Fruit fly (Drosophila melanogaster) whole organism, embryonic: ENCODE measurements around the gene CG11726.

Experiments used
- ATbp ChIP-seq: fragments of 200-800 bp; sonication (Bioruptor generic); optimal IDR thresholded peaks from 2 replicates; lab custom pipeline; 2017; ENCODE audit warnings: missing biosample characterization, mild to moderate bottlenecking, missing genetic modification characterization, missing genetic modification reagents
- Awh ChIP-seq: fragments of 200-800 bp; sonication (Bioruptor generic); IDR thresholded peaks from 2 replicates; pipeline ENCODE4, ENCODE4 v1.3.6; 2022; ENCODE audit warnings: missing biosample characterization, missing genetic modification characterization
- Blimp-1 ChIP-seq: fragments of 200-800 bp; sonication (Bioruptor generic); optimal IDR thresholded peaks from 3 replicates; lab custom pipeline; 2018; ENCODE audit warnings: missing biosample characterization, missing genetic modification characterization, mild to moderate bottlenecking, moderate library complexity, missing genetic modification reagents
- CG10979 ChIP-seq: fragments of 200-800 bp; sonication (Bioruptor generic); optimal IDR thresholded peaks from 2 replicates; lab custom pipeline; 2018; ENCODE audit warnings: missing biosample characterization, mild to moderate bottlenecking, missing genetic modification characterization, moderate library complexity
- CG11504 ChIP-seq: fragments of 200-800 bp; sonication (Bioruptor generic); optimal IDR thresholded peaks from 3 replicates; lab custom pipeline; 2019; ENCODE audit warnings: missing biosample characterization, mild to moderate bottlenecking, missing genetic modification characterization, moderate library complexity
- CG13624 ChIP-seq: fragments of 200-800 bp; sonication (Bioruptor generic); optimal IDR thresholded peaks from 2 replicates; lab custom pipeline; 2016; ENCODE audit warnings: missing biosample characterization, missing genetic modification characterization
- CG14441 ChIP-seq: fragments of 200-800 bp; sonication (Bioruptor generic); IDR thresholded peaks from 2 replicates; pipeline ENCODE4 v1.3.6; 2022; ENCODE audit warnings: missing biosample characterization, missing genetic modification characterization
- CG15011 ChIP-seq: fragments of 200-800 bp; sonication (Bioruptor generic); optimal IDR thresholded peaks from 3 replicates; lab custom pipeline; 2018; ENCODE audit warnings: missing biosample characterization, mild to moderate bottlenecking, missing genetic modification characterization
- CG15514 ChIP-seq: fragments of 200-800 bp; sonication (Bioruptor generic); optimal IDR thresholded peaks from 3 replicates; lab custom pipeline; 2017; ENCODE audit warnings: missing biosample characterization, missing genetic modification characterization, mild to moderate bottlenecking, moderate library complexity, missing genetic modification reagents
- CG17186 ChIP-seq: fragments of 200-800 bp; sonication (Bioruptor generic); optimal IDR thresholded peaks from 3 replicates; lab custom pipeline; 2017; ENCODE audit warnings: missing biosample characterization, missing genetic modification reagents, missing genetic modification characterization
- CG17359 ChIP-seq: fragments of 200-800 bp; sonication (Bioruptor generic); optimal IDR thresholded peaks from 3 replicates; lab custom pipeline; 2018; ENCODE audit warnings: missing biosample characterization, mild to moderate bottlenecking, missing genetic modification characterization, moderate library complexity
- CG18262 ChIP-seq: fragments of 200-800 bp; optimal IDR thresholded peaks from 3 replicates; lab custom pipeline; 2019; ENCODE audit warnings: missing biosample characterization, mild to moderate bottlenecking, missing genetic modification characterization, moderate library complexity
- CG31441 ChIP-seq: fragments of 200-800 bp; sonication (Bioruptor generic); IDR thresholded peaks from 2 replicates; pipeline ENCODE4 v1.3.6; 2022; ENCODE audit warnings: missing biosample characterization, missing genetic modification characterization
- CG3281 ChIP-seq: fragments of 200-800 bp; sonication (Bioruptor generic); optimal IDR thresholded peaks from 3 replicates; lab custom pipeline; 2017; ENCODE audit warnings: missing biosample characterization, mild to moderate bottlenecking, missing genetic modification characterization
- CG5180 ChIP-seq: fragments of 200-800 bp; sonication (Bioruptor generic); optimal IDR thresholded peaks from 3 replicates; lab custom pipeline; 2017; ENCODE audit warnings: missing biosample characterization, missing genetic modification characterization, mild to moderate bottlenecking, moderate library complexity, missing genetic modification reagents
- CG6813 ChIP-seq: fragments of 200-800 bp; sonication (Bioruptor generic); optimal IDR thresholded peaks from 2 replicates; lab custom pipeline; 2017; ENCODE audit warnings: missing biosample characterization, missing genetic modification characterization, mild to moderate bottlenecking, moderate library complexity, missing genetic modification reagents
- CG6854 ChIP-seq: fragments of 200-800 bp; sonication (Bioruptor generic); optimal IDR thresholded peaks from 3 replicates; lab custom pipeline; 2017; ENCODE audit warnings: missing biosample characterization, mild to moderate bottlenecking, missing genetic modification characterization
- CG8765 ChIP-seq: fragments of 200-800 bp; sonication (Bioruptor generic); IDR thresholded peaks from 2 replicates; pipeline ENCODE4 v1.3.6; 2022; ENCODE audit warnings: missing biosample characterization, missing genetic modification characterization
- CG9215 ChIP-seq: fragments of 200-800 bp; sonication (Bioruptor generic); IDR thresholded peaks from 2 replicates; pipeline ENCODE4 v1.3.6; 2022; ENCODE audit warnings: missing biosample characterization, missing genetic modification characterization
- CrebB ChIP-seq: fragments of 200-800 bp; sonication (Bioruptor generic); optimal IDR thresholded peaks from 3 replicates; lab custom pipeline; 2018; ENCODE audit warnings: missing biosample characterization, mild to moderate bottlenecking, missing genetic modification characterization
- Pdp1 ChIP-seq, 2 experiments: fragments of 200-800 bp; sonication (Bioruptor generic); optimal IDR thresholded peaks; 3 replicates each; lab custom pipeline; 2016; ENCODE audit warnings: missing biosample characterization in 2 of 2, missing genetic modification characterization in 2 of 2, mild to moderate bottlenecking in 1 of 2, moderate library complexity in 1 of 2
- Ptx1 ChIP-seq: fragments of 200-800 bp; sonication (Bioruptor generic); IDR thresholded peaks from 2 replicates; pipeline ENCODE4 v1.3.6; 2022; ENCODE audit warnings: missing biosample characterization, missing genetic modification characterization
- Scr ChIP-seq: fragments of 200-800 bp; sonication (Bioruptor generic); IDR thresholded peaks from 2 replicates; pipeline ENCODE4 v1.3.6; 2022; ENCODE audit warnings: missing biosample characterization, missing genetic modification characterization; ENCODE audit not compliant: partially characterized antibody
- Xrp1 ChIP-seq: fragments of 200-800 bp; sonication (Bioruptor generic); IDR thresholded peaks from 2 replicates; pipeline ENCODE4 v1.3.6; 2022; ENCODE audit warnings: missing biosample characterization, missing genetic modification characterization
- ara ChIP-seq: fragments of 200-800 bp; sonication (Bioruptor generic); IDR thresholded peaks from 2 replicates; pipeline ENCODE4 v1.3.6; 2022; ENCODE audit warnings: missing biosample characterization, missing genetic modification characterization
- chm ChIP-seq: fragments of 200-800 bp; sonication (Bioruptor generic); IDR thresholded peaks from 2 replicates; pipeline ENCODE4 v1.3.6; 2022; ENCODE audit warnings: missing biosample characterization, missing genetic modification characterization
- crol ChIP-seq: fragments of 200-800 bp; sonication (Bioruptor generic); IDR thresholded peaks from 2 replicates; pipeline ENCODE4 v1.3.6; 2022; ENCODE audit warnings: missing biosample characterization, missing genetic modification characterization
- cwo ChIP-seq: fragments of 200-800 bp; sonication (Bioruptor generic); optimal IDR thresholded peaks from 3 replicates; lab custom pipeline; 2017; ENCODE audit warnings: missing biosample characterization, missing genetic modification characterization, mild to moderate bottlenecking, moderate library complexity, missing genetic modification reagents
- da ChIP-seq: fragments of 200-800 bp; sonication (Bioruptor generic); optimal IDR thresholded peaks from 2 replicates; lab custom pipeline; 2016; ENCODE audit warnings: missing biosample characterization, missing genetic modification characterization
- dysf ChIP-seq: fragments of 200-800 bp; sonication (Bioruptor generic); IDR thresholded peaks from 3 replicates; pipeline ENCODE4 v1.3.6; 2022; ENCODE audit warnings: missing biosample characterization, missing genetic modification characterization
- ewg ChIP-seq: fragments of 200-800 bp; sonication (Bioruptor generic); optimal IDR thresholded peaks from 3 replicates; lab custom pipeline; 2017; ENCODE audit warnings: mild to moderate bottlenecking, missing biosample characterization, missing genetic modification reagents, missing genetic modification characterization
- gcm2 ChIP-seq: fragments of 200-800 bp; sonication (Bioruptor generic); optimal IDR thresholded peaks from 2 replicates; lab custom pipeline; 2016; ENCODE audit warnings: missing biosample characterization, missing genetic modification characterization
- gem ChIP-seq: fragments of 200-800 bp; sonication (Bioruptor generic); optimal IDR thresholded peaks from 2 replicates; lab custom pipeline; 2019; ENCODE audit warnings: missing biosample characterization, mild to moderate bottlenecking, missing genetic modification characterization, moderate library complexity
- grau ChIP-seq: fragments of 200-800 bp; optimal IDR thresholded peaks from 3 replicates; lab custom pipeline; 2019; ENCODE audit warnings: missing biosample characterization, mild to moderate bottlenecking, missing genetic modification characterization, moderate library complexity
- gt ChIP-seq: fragments of 200-800 bp; sonication (Bioruptor generic); IDR thresholded peaks from 2 replicates; pipeline ENCODE4 v1.3.6; 2022; ENCODE audit warnings: missing biosample characterization, missing genetic modification characterization
- hkb ChIP-seq, 2 experiments: fragments of 200-800 bp in 1 of 2; fragments of >200 bp in 1 of 2; sonication (Bioruptor generic) in 1 of 2; IDR thresholded peaks in 1 of 2; optimal IDR thresholded peaks in 1 of 2; 2 replicates each; pipeline versions ENCODE4 v1.3.6 to Lab custom; 2017 to 2022; ENCODE audit warnings: missing biosample characterization in 1 of 2, missing genetic modification characterization in 1 of 2
- kni ChIP-seq: fragments of 200-800 bp; sonication (Bioruptor generic); optimal IDR thresholded peaks from 3 replicates; lab custom pipeline; 2017; ENCODE audit warnings: mild to moderate bottlenecking, missing biosample characterization, missing genetic modification reagents, missing genetic modification characterization
- nom ChIP-seq: fragments of 200-800 bp; sonication (Bioruptor generic); optimal IDR thresholded peaks from 2 replicates; lab custom pipeline; 2017; ENCODE audit warnings: missing biosample characterization, missing genetic modification characterization, mild to moderate bottlenecking, moderate library complexity, missing genetic modification reagents
- phol ChIP-seq: fragments of 200-800 bp; sonication (Bioruptor generic); optimal IDR thresholded peaks from 3 replicates; lab custom pipeline; 2018; ENCODE audit warnings: missing biosample characterization, mild to moderate bottlenecking, missing genetic modification characterization, moderate library complexity
- pzg ChIP-seq: fragments of 200-800 bp; sonication (Bioruptor generic); optimal IDR thresholded peaks from 3 replicates; lab custom pipeline; 2018; ENCODE audit warnings: missing biosample characterization, mild to moderate bottlenecking, missing genetic modification characterization, moderate library complexity
- ro ChIP-seq: fragments of 200-800 bp; sonication (Bioruptor generic); IDR thresholded peaks from 2 replicates; pipeline ENCODE4 v1.3.6; 2022; ENCODE audit warnings: missing biosample characterization, missing genetic modification characterization
- schlank ChIP-seq: fragments of 200-800 bp; sonication (Bioruptor generic); optimal IDR thresholded peaks from 2 replicates; lab custom pipeline; 2018; ENCODE audit warnings: missing biosample characterization, mild to moderate bottlenecking, missing genetic modification characterization
- sisA ChIP-seq: fragments of 200-800 bp; sonication (Bioruptor generic); IDR thresholded peaks from 2 replicates; pipeline ENCODE4 v1.3.6; 2022; ENCODE audit warnings: missing biosample characterization, missing genetic modification characterization
- slbo ChIP-seq: fragments of 200-800 bp; sonication (Bioruptor generic); IDR thresholded peaks from 2 replicates; pipeline ENCODE4 v1.3.6; 2022; ENCODE audit warnings: missing biosample characterization, missing genetic modification characterization
- slp2 ChIP-seq: fragments of 200-800 bp; sonication (Bioruptor generic); optimal IDR thresholded peaks from 2 replicates; lab custom pipeline; 2016; ENCODE audit warnings: missing biosample characterization, missing genetic modification characterization
- so ChIP-seq: fragments of 200-800 bp; sonication (Bioruptor generic); IDR thresholded peaks from 3 replicates; pipeline ENCODE4 v1.3.6; 2022; ENCODE audit warnings: missing biosample characterization, missing genetic modification characterization
- sqz ChIP-seq: fragments of 200-800 bp; sonication (Bioruptor generic); optimal IDR thresholded peaks from 3 replicates; lab custom pipeline; 2018; ENCODE audit warnings: missing biosample characterization, mild to moderate bottlenecking, missing genetic modification characterization
- vnd ChIP-seq: fragments of 200-800 bp; sonication (Bioruptor generic); IDR thresholded peaks from 3 replicates; pipeline ENCODE4 v1.3.6; 2022; ENCODE audit warnings: missing biosample characterization, missing genetic modification characterization; ENCODE audit not compliant: partially characterized antibody
- wor ChIP-seq: fragments of 200-800 bp; sonication (Bioruptor generic); IDR thresholded peaks from 2 replicates; pipeline ENCODE4 v1.3.6; 2022; ENCODE audit warnings: missing biosample characterization, missing genetic modification characterization

Gene CG11726

dm6 chr3L:11400673-11401186 lies 6.2 kb downstream of the CG11726 start (continued):
- TF ChIP-seq CG6854 (no peak), grau (tag; lab: Kevin White, UChicago) (peak; percentile 73), Scr (GFP tag; lab: Robert Waterston, UW) (no peak), CG17186 (GFP tag; lab: Kevin White, UChicago) (no peak), CG18262 (tag; lab: Kevin White, UChicago) (peak; percentile 18), CG5180 (GFP tag; lab: Kevin White, UChicago) (no peak), CG9215 (0 out of 2 replicates have a peak, but pooled peaks have one; percentile 4), schlank (tag; lab: Kevin White, UChicago) (no peak), gem (peak; percentile 42), CG14441 (GFP tag; lab: Robert Waterston, UW) (no peak), kni (GFP tag; lab: Kevin White, UChicago) (peak; percentile 3), slp2 (no peak), slbo (GFP tag; lab: Robert Waterston, UW) (peak; percentile 45), CrebB (tag; lab: Kevin White, UChicago) (no peak), hkb (optimal IDR thresholded peaks at IDR 0.05; lab: Kevin White, UChicago) (no peak), hkb (GFP tag; IDR thresholded peaks at IDR 0.05; lab: Robert Waterston, UW) (peak; percentile 53; the same call in 1 of the 2 replicates), sqz (GFP tag; lab: Kevin White, UChicago) (peak; percentile 91), Blimp-1 (GFP tag; lab: Kevin White, UChicago) (peak; percentile 27), Pdp1 (GFP tag; optimal IDR thresholded peaks at IDR 0.05; lab: Kevin White, UChicago) (peak in 1 of 2 experiments; percentile 48), chm (GFP tag; lab: Robert Waterston, UW) (peak; percentile 20; the same call in 1 of the 2 replicates), nom (GFP tag; lab: Kevin White, UChicago) (no peak), CG15011 (GFP tag; lab: Kevin White, UChicago) (peak; percentile 48), CG8765 (GFP tag; lab: Robert Waterston, UW) (no peak), CG31441 (GFP tag; lab: Robert Waterston, UW) (0 out of 2 replicates have a peak, but pooled peaks have one; percentile 12), Awh (no peak), Xrp1 (GFP tag; lab: Robert Waterston, UW) (peak; percentile 47; the same call in 1 of the 2 replicates), wor (GFP tag; lab: Robert Waterston, UW) (no peak), pzg (no peak), crol (peak; percentile 61), gt (GFP tag; lab: Robert Waterston, UW) (no peak), vnd (GFP tag; lab: Robert Waterston, UW) (no peak), Ptx1 (GFP tag; lab: Robert Waterston, UW) (peak; percentile 44), ewg (GFP tag; lab: Kevin White, UChicago) (peak; percentile 25), so (GFP tag; lab: Robert Waterston, UW) (no peak), ATbp (GFP tag; lab: Kevin White, UChicago) (no peak), sisA (GFP tag; lab: Robert Waterston, UW) (peak; percentile 20; the same call in 1 of the 2 replicates), CG11504 (tag; lab: Kevin White, UChicago) (peak; percentile 35)

- TF ChIP-seq Xrp1 (GFP tag; lab: Robert Waterston, UW) (peak; percentile 70; the same call in 1 of the 2 replicates), CG10979 (peak; percentile 20), ara (GFP tag; lab: Robert Waterston, UW) (0 out of 2 replicates have a peak, but pooled peaks have one; percentile 41), CG13624 (GFP tag; lab: Kevin White, UChicago) (no peak), ewg (GFP tag; lab: Kevin White, UChicago) (peak; percentile 2), CG6813 (GFP tag; lab: Kevin White, UChicago) (peak; percentile 28), dysf (GFP tag; lab: Robert Waterston, UW) (peak; percentile 62; the same call in 1 of the 3 replicates), gcm2 (GFP tag; lab: Kevin White, UChicago) (no peak), ro (no peak), CG3281 (GFP tag; lab: Kevin White, UChicago) (peak; percentile 11), da (GFP tag; lab: Kevin White, UChicago) (no peak), CG15514 (GFP tag; lab: Kevin White, UChicago) (peak; percentile 27), phol (tag; lab: Kevin White, UChicago) (peak; percentile 26), cwo (peak; percentile 28), CG17359 (peak; percentile 55)
Observed at dm6 chr3L:11402305-11402704, 7.8 kb downstream of the CG11726 start.
